Worm (Caenorhabditis elegans): ENCODE results near the gene B0302.4.

Gene B0302.4

ce11 chrX:17184363-17184762 lies 7.8 kb upstream of the B0302.4 start (continued):
- TF ChIP-seq zag-1 (tag; optimal IDR thresholded peaks at IDR 0.05) = no peak
- TF ChIP-seq nfya-1 (tag; optimal IDR thresholded peaks at IDR 0.05; ENCODE audit: insufficient read depth) = peak; percentile 74
- TF ChIP-seq eor-1 (tag; optimal IDR thresholded peaks at IDR 0.05) = no peak
- peak; percentile 63 for TF ChIP-seq skn-1 (tag; optimal IDR thresholded peaks at IDR 0.05)
- TF ChIP-seq mml-1 (tag; optimal IDR thresholded peaks at IDR 0.05) = no peak
- TF ChIP-seq pqm-1 (tag; optimal IDR thresholded peaks at IDR 0.05) = peak; percentile 55
- no peak for TF ChIP-seq daf-12 (tag; optimal IDR thresholded peaks at IDR 0.05)
- TF ChIP-seq nhr-76 (tag; optimal IDR thresholded peaks at IDR 0.05) = no peak
- peak; percentile 1 for TF ChIP-seq sea-2 (GFP tag; optimal IDR thresholded peaks at IDR 0.05)
- peak; percentile 6 for TF ChIP-seq R02D3.7 (tag; optimal IDR thresholded peaks at IDR 0.05)
- TF ChIP-seq lin-15B (tag; optimal IDR thresholded peaks at IDR 0.05) = peak; percentile 12
- TF ChIP-seq fkh-2 (tag; optimal IDR thresholded peaks at IDR 0.05) = no peak
- no peak for TF ChIP-seq nhr-28 (tag; optimal IDR thresholded peaks at IDR 0.05)
- no peak for TF ChIP-seq fkh-10 (GFP tag; optimal IDR thresholded peaks at IDR 0.05)
- TF ChIP-seq nhr-43 (tag; optimal IDR thresholded peaks at IDR 0.05; ENCODE audit: poor library complexity, severe bottlenecking) = no peak
- TF ChIP-seq unc-39 (tag; optimal IDR thresholded peaks at IDR 0.05) = no peak
- TF ChIP-seq elt-3 (tag; optimal IDR thresholded peaks at IDR 0.05) = no peak
- peak; percentile 71 for TF ChIP-seq mdl-1 (tag; optimal IDR thresholded peaks at IDR 0.05)
- peak; percentile 90 for TF ChIP-seq hmg-11 (tag; optimal IDR thresholded peaks at IDR 0.05)
- TF ChIP-seq snpc-4 (tag; optimal IDR thresholded peaks at IDR 0.05) = no peak

DNA sequence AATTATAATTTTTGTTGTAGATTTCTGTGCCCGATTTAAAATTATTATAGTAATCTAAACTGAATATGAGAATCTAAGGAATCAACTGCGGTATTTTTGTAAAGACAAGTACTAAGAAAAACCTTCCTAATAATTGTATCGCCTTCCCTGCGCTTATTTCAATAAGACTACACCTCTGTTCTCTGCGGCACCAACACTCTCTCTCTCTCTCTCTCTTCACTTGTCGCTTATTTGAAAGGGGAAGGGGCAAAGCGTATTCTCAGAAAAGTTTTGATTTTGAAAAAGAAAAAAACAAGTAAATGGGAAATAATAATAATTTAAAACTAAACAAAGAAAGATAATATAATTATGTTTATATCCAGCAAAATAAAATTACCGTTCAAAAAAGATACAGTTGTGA lies 4.6 kb upstream of the B0302.4 start:
- TF ChIP-seq nfya-1 (tag; optimal IDR thresholded peaks at IDR 0.05; ENCODE audit: insufficient read depth) (peak; percentile 61), ZK546.5 (tag; optimal IDR thresholded peaks at IDR 0.05) (no peak), ceh-9 (tag; optimal IDR thresholded peaks at IDR 0.05) (no peak), pqm-1 (tag; optimal IDR thresholded peaks at IDR 0.05) (peak; percentile 19), elt-3 (tag; optimal IDR thresholded peaks at IDR 0.05) (no peak), lin-15B (tag; optimal IDR thresholded peaks at IDR 0.05) (peak; percentile 0), lin-39 (tag; optimal IDR thresholded peaks at IDR 0.05) (peak; percentile 30), tbx-2 (tag; optimal IDR thresholded peaks at IDR 0.05) (peak; percentile 56), jun-1 (tag; optimal IDR thresholded peaks at IDR 0.05) (peak; percentile 76), nhr-23 (tag; optimal IDR thresholded peaks at IDR 0.05) (peak; percentile 71), R02D3.7 (tag; optimal IDR thresholded peaks at IDR 0.05) (peak; percentile 46), ceh-28 (tag; optimal IDR thresholded peaks at IDR 0.05) (peak; percentile 59), nhr-237 (tag; optimal IDR thresholded peaks at IDR 0.05) (no peak), snpc-4 (tag; optimal IDR thresholded peaks at IDR 0.05) (peak; percentile 75), ama-1 (optimal IDR thresholded peaks at IDR 0.05) (no peak), ceh-82 (tag; optimal IDR thresholded peaks at IDR 0.05) (peak; percentile 34), nhr-25 (tag; optimal IDR thresholded peaks at IDR 0.05) (peak; percentile 61), elt-2 (tag; optimal IDR thresholded peaks at IDR 0.05) (peak; percentile 31), nhr-77 (tag; optimal IDR thresholded peaks at IDR 0.05) (peak; percentile 91), elt-1 (tag; optimal IDR thresholded peaks at IDR 0.05) (no peak), skn-1 (tag; optimal IDR thresholded peaks at IDR 0.05) (peak; percentile 50), nhr-67 (tag; optimal IDR thresholded peaks at IDR 0.05) (no peak), pha-4 (tag; optimal IDR thresholded peaks at IDR 0.05) (peak; percentile 79)

ce11 chrX:17180135-17180534 lies 3.6 kb upstream of the B0302.4 start:
- TF ChIP-seq ama-1 (optimal IDR thresholded peaks at IDR 0.05) = no peak
- TF ChIP-seq nhr-77 (tag; optimal IDR thresholded peaks at IDR 0.05) = no peak
- TF ChIP-seq nhr-43 (tag; optimal IDR thresholded peaks at IDR 0.05; ENCODE audit: poor library complexity, severe bottlenecking) = no peak
- TF ChIP-seq mml-1 (tag; optimal IDR thresholded peaks at IDR 0.05) = no peak
- no peak for TF ChIP-seq lin-39 (tag; optimal IDR thresholded peaks at IDR 0.05)
- TF ChIP-seq nfya-1 (tag; optimal IDR thresholded peaks at IDR 0.05; ENCODE audit: insufficient read depth) = no peak
- TF ChIP-seq pha-4 (tag; optimal IDR thresholded peaks at IDR 0.05) = no peak
- TF ChIP-seq sea-2 (GFP tag; optimal IDR thresholded peaks at IDR 0.05) = no peak
- no peak for TF ChIP-seq nhr-28 (tag; optimal IDR thresholded peaks at IDR 0.05)
- TF ChIP-seq lin-15B (tag; optimal IDR thresholded peaks at IDR 0.05) = no peak
- TF ChIP-seq snpc-4 (tag; optimal IDR thresholded peaks at IDR 0.05) = no peak
- no peak for TF ChIP-seq elt-3 (tag; optimal IDR thresholded peaks at IDR 0.05)
- no peak for TF ChIP-seq R02D3.7 (tag; optimal IDR thresholded peaks at IDR 0.05)
- TF ChIP-seq fos-1 (tag; optimal IDR thresholded peaks at IDR 0.05) = no peak
- TF ChIP-seq ceh-9 (tag; optimal IDR thresholded peaks at IDR 0.05) = no peak
- no peak for TF ChIP-seq egl-27 (tag; optimal IDR thresholded peaks at IDR 0.05)
- TF ChIP-seq elt-2 (tag; optimal IDR thresholded peaks at IDR 0.05) = no peak
- TF ChIP-seq fkh-2 (tag; optimal IDR thresholded peaks at IDR 0.05) = no peak
- no peak for TF ChIP-seq nhr-76 (tag; optimal IDR thresholded peaks at IDR 0.05)
- no peak for TF ChIP-seq nhr-11 (tag; optimal IDR thresholded peaks at IDR 0.05)
